Fruit fly (Drosophila melanogaster): ENCODE measurements around the gene CG46026.
A peak's percentile ranks its signal among the peaks of the same experiment; 100 is the strongest.

CG46026 gene

DNA sequence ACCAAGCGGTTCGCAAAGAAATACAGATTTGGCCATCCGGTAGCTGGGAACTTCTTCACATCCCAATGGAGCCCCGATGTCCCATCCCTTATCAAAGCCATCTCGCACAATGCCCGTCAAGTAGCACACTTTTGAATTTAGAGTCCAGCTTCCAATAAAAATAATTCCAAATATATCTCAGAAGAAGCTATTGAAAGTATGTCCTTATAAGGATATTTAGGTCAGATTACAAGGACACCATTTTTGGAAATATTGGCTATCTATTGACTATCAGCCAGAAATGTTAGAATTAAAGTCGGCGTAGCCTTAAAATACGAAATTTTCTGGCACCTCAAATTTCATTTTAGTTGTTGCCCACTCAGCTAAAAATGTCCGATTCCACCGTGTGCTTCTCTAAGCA lies 36.0 kb downstream of the CG46026 start, which contains the start of gene CG10298:
Gene CG10298 (plus strand): TSS at position 301 of the 400 bp plus-strand sequence.
- TF ChIP-seq OdsH (GFP tag; optimal IDR thresholded peaks at IDR 0.05) = no peak
- TF ChIP-seq ey (GFP tag; optimal IDR thresholded peaks at IDR 0.05) = no peak
- no peak for TF ChIP-seq Hr83 (GFP tag; optimal IDR thresholded peaks at IDR 0.05; ENCODE audit: poor library complexity, severe bottlenecking)
- TF ChIP-seq tai (GFP tag; optimal IDR thresholded peaks at IDR 0.05) = no peak
- TF ChIP-seq woc (GFP tag; optimal IDR thresholded peaks at IDR 0.05) = no peak
- TF ChIP-seq GATAd (GFP tag; optimal IDR thresholded peaks at IDR 0.05) = no peak
- TF ChIP-seq brk (GFP tag; optimal IDR thresholded peaks at IDR 0.05) = no peak
- TF ChIP-seq dl (GFP tag; optimal IDR thresholded peaks at IDR 0.05; ENCODE audit: insufficient read depth in 1 of 2, partially characterized antibody in 2 of 2) = no peak

DNA sequence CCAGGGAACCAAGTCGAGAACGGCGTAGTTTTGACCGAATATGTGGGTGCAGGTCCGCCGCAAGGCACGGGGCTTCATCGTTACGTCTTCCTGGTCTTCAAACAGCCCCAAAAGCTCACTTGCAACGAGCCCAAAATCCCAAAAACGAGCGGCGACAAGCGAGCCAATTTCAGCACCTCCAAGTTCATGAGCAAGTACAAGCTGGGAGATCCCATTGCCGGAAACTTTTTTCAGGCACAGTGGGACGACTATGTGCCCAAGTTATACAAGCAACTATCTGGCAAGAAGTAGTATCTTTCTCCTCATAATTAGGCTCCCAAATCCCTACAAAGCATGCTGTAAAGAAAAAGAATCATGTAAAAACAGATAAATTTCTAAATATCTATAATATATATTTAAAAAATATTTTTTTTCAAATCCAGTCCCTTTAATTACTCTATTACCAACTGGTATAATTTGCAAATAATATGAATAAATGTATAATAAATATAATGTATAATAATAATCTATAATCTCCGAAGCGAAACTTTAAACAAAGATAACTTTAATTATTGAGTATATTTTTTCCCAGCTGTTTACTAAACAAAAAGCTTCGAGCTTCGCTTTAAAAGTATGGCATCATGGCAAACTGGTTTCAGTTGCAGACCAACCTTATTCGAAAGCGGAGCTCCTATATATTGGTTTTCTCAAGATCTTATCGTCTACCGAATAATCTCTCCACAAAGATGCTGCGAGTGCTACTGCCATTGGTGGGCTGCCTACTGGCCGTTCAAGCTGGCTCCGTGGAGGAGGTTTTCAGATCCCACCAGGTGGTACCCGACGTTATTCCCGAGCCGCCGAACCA lies 36.9 kb downstream of the CG46026 start, which contains the start of gene CG17919:
Gene CG17919 (plus strand): TSS at position 634 of the 844 bp plus-strand sequence.
- TF ChIP-seq fru (GFP tag; optimal IDR thresholded peaks at IDR 0.05) (peak; percentile 28), Hr83 (GFP tag; optimal IDR thresholded peaks at IDR 0.05; ENCODE audit: poor library complexity, severe bottlenecking) (peak; percentile 72), woc (GFP tag; optimal IDR thresholded peaks at IDR 0.05) (no peak), CrebA (GFP tag; optimal IDR thresholded peaks at IDR 0.05; ENCODE audit: borderline replicate concordance) (no peak), Rel (GFP tag; optimal IDR thresholded peaks at IDR 0.05) (no peak), Rel (tag; optimal IDR thresholded peaks at IDR 0.05) (peak; percentile 62), h (GFP tag; optimal IDR thresholded peaks at IDR 0.05) (peak; percentile 21), Dif (GFP tag; optimal IDR thresholded peaks at IDR 0.05; ENCODE audit: partially characterized antibody) (peak; percentile 16)

DNA sequence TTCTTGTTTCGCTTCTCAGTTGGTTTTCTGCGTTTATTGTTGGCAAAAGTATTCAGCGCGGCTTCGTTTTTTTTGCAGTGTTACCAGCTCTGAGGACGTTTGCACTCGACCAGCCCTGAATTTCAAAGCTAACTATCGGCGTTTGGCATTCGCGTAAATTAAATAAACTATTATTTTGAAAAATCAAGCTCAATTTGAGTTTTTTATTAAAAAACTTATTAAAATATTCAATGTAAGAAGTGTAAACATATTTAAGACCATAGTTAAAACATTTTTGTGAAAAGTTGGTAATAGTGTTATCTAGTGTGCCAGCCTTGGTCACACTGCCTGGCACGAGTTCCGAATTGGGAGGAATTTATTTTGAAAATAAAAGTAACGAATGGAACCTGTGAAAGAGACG lies 39.1 kb downstream of the CG46026 start, which contains the start of the genes SmD2 and CG18048:
Gene SmD2 (minus strand): TSS at position 98 of the 400 bp plus-strand sequence.
Gene CG18048 (plus strand): TSS at position 298 of the 400 bp plus-strand sequence.
- TF ChIP-seq HLH106 (tag; optimal IDR thresholded peaks at IDR 0.05) = peak; percentile 7
- TF ChIP-seq h (GFP tag; optimal IDR thresholded peaks at IDR 0.05) = peak; percentile 20
- peak; percentile 11 for TF ChIP-seq woc (GFP tag; optimal IDR thresholded peaks at IDR 0.05)
- TF ChIP-seq foxo (GFP tag; optimal IDR thresholded peaks at IDR 0.05) = no peak
- no peak for TF ChIP-seq dl (GFP tag; optimal IDR thresholded peaks at IDR 0.05; ENCODE audit: insufficient read depth in 1 of 2, partially characterized antibody in 2 of 2)
- peak; percentile 4 for TF ChIP-seq Sp1 (GFP tag; optimal IDR thresholded peaks at IDR 0.05)
- TF ChIP-seq Hr83 (GFP tag; optimal IDR thresholded peaks at IDR 0.05; ENCODE audit: poor library complexity, severe bottlenecking) = no peak

DNA sequence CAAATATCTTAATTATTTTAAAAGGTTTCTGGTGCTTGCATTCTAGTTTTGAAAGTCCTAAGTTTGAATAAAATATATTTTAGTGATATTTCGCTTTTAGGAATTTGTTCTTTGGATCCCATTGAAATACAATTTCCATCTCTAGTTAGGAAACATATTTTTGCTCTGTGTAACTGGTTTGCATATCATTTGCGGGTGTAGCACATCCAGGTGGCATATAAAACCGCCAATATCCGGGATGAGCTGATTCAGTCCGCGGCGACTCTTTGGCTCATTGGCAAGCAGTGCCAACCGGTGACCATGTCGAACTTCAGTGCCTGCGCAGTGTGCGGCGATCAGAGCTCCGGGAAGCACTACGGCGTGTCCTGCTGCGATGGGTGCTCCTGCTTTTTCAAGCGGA lies 42.3 kb downstream of the CG46026 start, which contains the start of gene Hr83:
Gene Hr83 (plus strand): TSS at position 301 of the 400 bp plus-strand sequence.
- no peak for TF ChIP-seq Mio (GFP tag; optimal IDR thresholded peaks at IDR 0.05)
- no peak for TF ChIP-seq Jra (GFP tag; optimal IDR thresholded peaks at IDR 0.05)
- no peak for TF ChIP-seq rgr (GFP tag; optimal IDR thresholded peaks at IDR 0.05)

DNA sequence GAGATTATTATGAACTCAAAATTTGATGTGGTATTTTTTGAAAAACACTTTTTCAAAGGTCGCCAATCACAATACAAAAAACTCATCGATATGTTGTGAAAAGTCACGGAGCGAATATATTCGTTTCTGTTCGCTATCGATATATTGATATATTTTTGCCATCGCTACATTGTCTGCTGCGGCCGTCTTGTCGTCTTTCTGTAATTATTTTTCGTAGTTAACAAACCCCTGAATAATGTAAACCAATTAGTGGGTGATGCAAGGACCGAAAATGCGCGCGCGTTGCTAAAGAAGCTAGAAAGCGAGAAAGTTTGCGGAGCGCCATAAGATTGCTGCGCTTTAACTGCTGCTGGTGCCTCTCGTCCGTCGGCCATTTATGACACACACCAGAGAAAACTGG lies 44.1 kb downstream of the CG46026 start, which contains the start of gene Pak:
Gene Pak (plus strand): TSS at position 142 of the 400 bp plus-strand sequence.
- TF ChIP-seq CG32264 (GFP tag; optimal IDR thresholded peaks at IDR 0.05) (no peak), GATAd (GFP tag; optimal IDR thresholded peaks at IDR 0.05) (peak; percentile 15), Hr83 (GFP tag; optimal IDR thresholded peaks at IDR 0.05; ENCODE audit: poor library complexity, severe bottlenecking) (peak; percentile 91), Hnf4 (GFP tag; optimal IDR thresholded peaks at IDR 0.05) (peak; percentile 29), woc (GFP tag; optimal IDR thresholded peaks at IDR 0.05) (peak; percentile 42)

DNA sequence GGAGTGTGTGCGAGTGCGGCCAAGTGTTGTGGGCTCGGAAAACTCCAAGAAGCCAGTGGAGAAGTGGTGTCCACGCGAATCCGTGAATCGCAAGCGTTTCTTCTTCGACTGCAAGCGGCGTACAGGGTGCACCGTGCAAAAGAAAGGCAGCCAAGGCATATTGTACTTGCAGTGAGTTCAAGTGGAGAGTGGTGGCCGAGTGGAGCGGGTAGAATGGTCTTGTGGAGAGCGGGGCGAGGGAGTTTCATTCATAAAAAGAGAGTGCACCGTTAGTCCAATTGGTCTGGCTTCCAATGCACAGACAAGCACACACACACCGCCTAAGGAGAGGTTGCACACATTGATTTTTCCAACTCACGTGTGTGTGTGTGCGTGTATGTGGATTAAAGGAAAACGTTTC lies 44.5 kb downstream of the CG46026 start:
- no peak for TF ChIP-seq ey (GFP tag; optimal IDR thresholded peaks at IDR 0.05)

DNA sequence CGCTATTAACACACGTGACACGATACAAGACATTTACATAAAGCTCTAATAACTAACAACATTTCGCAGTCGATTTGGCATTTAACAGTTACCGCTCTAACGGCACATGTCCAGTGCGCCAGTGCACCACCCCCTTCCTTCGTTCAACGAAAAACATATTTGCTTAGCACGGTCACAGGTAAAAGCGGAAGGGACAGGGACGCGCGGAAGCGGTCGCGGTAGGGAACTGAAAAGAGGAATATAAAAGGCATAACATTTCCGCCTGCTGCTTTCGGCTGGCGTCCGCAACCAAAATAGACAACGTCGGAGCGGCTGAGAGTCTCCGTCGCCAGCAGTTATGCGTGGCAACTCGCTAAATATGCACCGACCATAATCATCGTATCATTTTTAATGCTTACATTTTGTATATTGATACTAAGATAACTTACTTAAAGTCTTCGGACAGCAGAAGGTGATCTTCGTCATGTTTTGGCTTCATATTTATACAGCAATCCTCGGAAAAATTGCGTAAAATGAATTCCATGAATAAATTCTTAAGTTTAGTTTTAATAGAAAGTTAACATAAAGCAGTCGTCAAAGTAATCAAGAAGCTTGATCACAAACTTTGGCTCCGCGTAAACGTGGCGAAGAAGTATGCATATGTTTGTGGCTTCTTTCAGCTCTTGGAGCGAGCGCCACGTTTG lies 45.2 kb downstream of the CG46026 start:
- TF ChIP-seq rgr (GFP tag; optimal IDR thresholded peaks at IDR 0.05) (peak; percentile 18), dmrt93B (GFP tag; optimal IDR thresholded peaks at IDR 0.05) (no peak), HLH106 (tag; optimal IDR thresholded peaks at IDR 0.05) (peak; percentile 2), foxo (GFP tag; optimal IDR thresholded peaks at IDR 0.05) (peak in 1 of 2 experiments; percentile 22)

All from whole organism, wandering third instar larva.